Fruit fly (Drosophila melanogaster) whole organism, prepupa: ENCODE data around the gene TwdlV.

Experiments used
- CG11294 ChIP-seq: fragments of 200-800 bp; sonication (Bioruptor generic); IDR thresholded peaks from 2 replicates; pipeline ENCODE4 v1.3.6; 2022; ENCODE audit warnings: missing biosample characterization, missing genetic modification characterization
- CG15336 ChIP-seq: fragments of 200-800 bp; sonication (Bioruptor generic); IDR thresholded peaks from 2 replicates; pipeline ENCODE4 v1.3.6; 2022; ENCODE audit warnings: missing biosample characterization, missing genetic modification characterization
- CG3032 ChIP-seq: fragments of 200-800 bp; optimal IDR thresholded peaks from 2 replicates; lab custom pipeline; 2019; ENCODE audit warnings: missing biosample characterization, mild to moderate bottlenecking, missing genetic modification characterization, moderate library complexity
- CG32006 ChIP-seq: fragments of 200-800 bp; sonication (Bioruptor generic); optimal IDR thresholded peaks from 3 replicates; lab custom pipeline; 2017; ENCODE audit warnings: missing biosample characterization, mild to moderate bottlenecking, missing genetic modification characterization
- CG6808 ChIP-seq: fragments of 200-800 bp; sonication (Bioruptor generic); optimal IDR thresholded peaks from 3 replicates; lab custom pipeline; 2017; ENCODE audit warnings: missing biosample characterization, missing genetic modification characterization, mild to moderate bottlenecking, moderate library complexity, missing genetic modification reagents
- CG8119 ChIP-seq: fragments of 200-800 bp; sonication (Bioruptor generic); IDR thresholded peaks from 3 replicates; pipeline ENCODE4 v1.3.6; 2022; ENCODE audit warnings: missing biosample characterization, missing genetic modification characterization
- CG9139 ChIP-seq: fragments of 200-800 bp; sonication (Bioruptor generic); optimal IDR thresholded peaks from 3 replicates; lab custom pipeline; 2017; ENCODE audit warnings: missing biosample characterization, mild to moderate bottlenecking, missing genetic modification characterization
- Gug ChIP-seq: fragments of 200-800 bp; sonication (Bioruptor generic); IDR thresholded peaks from 2 replicates; pipeline ENCODE4 v1.3.6; 2022; ENCODE audit warnings: missing biosample characterization, missing genetic modification characterization
- Hr39 ChIP-seq: fragments of 200-800 bp; sonication (Bioruptor generic); optimal IDR thresholded peaks from 2 replicates; lab custom pipeline; 2016; ENCODE audit warnings: missing biosample characterization, missing genetic modification characterization
- OdsH ChIP-seq: fragments of 200-800 bp; sonication (Bioruptor generic); optimal IDR thresholded peaks from 3 replicates; lab custom pipeline; 2016; ENCODE audit warnings: missing biosample characterization, missing genetic modification characterization
- Sox15 ChIP-seq: fragments of 200-800 bp; sonication (Bioruptor generic); optimal IDR thresholded peaks from 3 replicates; lab custom pipeline; 2016; ENCODE audit warnings: missing biosample characterization, missing genetic modification characterization
- esn ChIP-seq: fragments of 200-800 bp; sonication (Bioruptor generic); optimal IDR thresholded peaks from 2 replicates; lab custom pipeline; 2016; ENCODE audit warnings: missing biosample characterization, mild to moderate bottlenecking, missing genetic modification characterization, moderate library complexity
- fd85E ChIP-seq: fragments of 200-800 bp; sonication (Bioruptor generic); optimal IDR thresholded peaks from 3 replicates; lab custom pipeline; 2016; ENCODE audit warnings: missing biosample characterization, missing genetic modification characterization
- vri ChIP-seq: fragments of 200-800 bp; sonication (Bioruptor generic); optimal IDR thresholded peaks from 3 replicates; lab custom pipeline; 2016; ENCODE audit warnings: missing biosample characterization, mild to moderate bottlenecking, missing genetic modification characterization

DNA sequence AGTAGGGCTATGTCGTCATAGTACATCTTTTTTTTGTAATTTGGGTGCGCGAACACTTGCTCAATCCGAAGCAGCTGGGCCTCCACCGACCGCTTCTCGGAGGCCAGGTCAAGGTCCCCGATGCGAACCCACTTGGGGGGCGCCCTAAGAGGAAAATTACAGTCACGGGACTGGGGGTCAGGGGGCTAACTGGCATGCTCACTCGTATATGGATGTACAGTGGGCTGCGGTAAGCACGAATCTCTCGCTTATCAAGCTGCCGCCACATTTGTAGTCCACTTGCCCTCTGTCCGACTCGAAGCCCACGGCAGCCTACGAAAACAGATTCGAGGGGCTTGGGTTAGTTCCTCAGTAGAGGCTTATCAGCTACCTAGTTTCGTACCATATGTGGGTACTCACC is 12.7 kb upstream of the TwdlV start:
- no peak for TF ChIP-seq esn (GFP tag; lab: Kevin White, UChicago)
- no peak for TF ChIP-seq CG6808 (GFP tag; lab: Kevin White, UChicago)
- no peak for TF ChIP-seq Sox15
- no peak for TF ChIP-seq fd85E (GFP tag; lab: Kevin White, UChicago)
- TF ChIP-seq CG8119 (GFP tag; lab: Robert Waterston, UW) = no peak
- TF ChIP-seq CG9139 (GFP tag; lab: Kevin White, UChicago) = no peak
- no peak for TF ChIP-seq OdsH (GFP tag; lab: Kevin White, UChicago)
- no peak for TF ChIP-seq Gug (GFP tag; lab: Robert Waterston, UW)
- TF ChIP-seq CG32006 (GFP tag; lab: Kevin White, UChicago) = no peak
- no peak for TF ChIP-seq CG3032 (tag; lab: Kevin White, UChicago)
- TF ChIP-seq Hr39 (GFP tag; lab: Kevin White, UChicago) = no peak
- TF ChIP-seq CG15336 (GFP tag; lab: Robert Waterston, UW) = no peak
- no peak for TF ChIP-seq CG11294 (GFP tag; lab: Robert Waterston, UW)
- no peak for TF ChIP-seq vri (GFP tag; lab: Kevin White, UChicago)
